Worm (Caenorhabditis elegans) whole organism, mixed stage, embryonic: ENCODE results near the gene dod-20.

Experiments
- ceh-43 ChIP-seq: fragments of 200-800 bp; sonication (Bioruptor generic); optimal IDR thresholded peaks from 2 replicates; lab custom pipeline; 2018; ENCODE audit warnings: mild to moderate bottlenecking, missing genetic modification characterization, moderate library complexity, missing compliant biosample characterization
- ceh-83 ChIP-seq: fragments of 200-800 bp; sonication (Bioruptor generic); optimal IDR thresholded peaks from 2 replicates; lab custom pipeline; 2018; ENCODE audit warnings: mild to moderate bottlenecking, missing genetic modification characterization, missing compliant biosample characterization
- ham-2 ChIP-seq: fragments of 200-800 bp; sonication (Bioruptor generic); optimal IDR thresholded peaks from 2 replicates; lab custom pipeline; 2018; ENCODE audit warnings: mild to moderate bottlenecking, missing genetic modification characterization, missing compliant biosample characterization
- lsy-2 ChIP-seq: fragments of 150-350 bp; optimal IDR thresholded peaks from 2 replicates; lab custom pipeline; 2014; ENCODE audit warnings: missing biosample characterization, missing genetic modification characterization
- mep-1 ChIP-seq: fragments of 150-350 bp; optimal IDR thresholded peaks from 2 replicates; lab custom pipeline; 2017; ENCODE audit warnings: missing biosample characterization, missing genetic modification reagents, missing genetic modification characterization, inconsistent platforms
- mls-2 ChIP-seq: sonication (generic microtip); optimal IDR thresholded peaks from 2 replicates; lab custom pipeline; 2016; ENCODE audit warnings: mild to moderate bottlenecking, missing genetic modification characterization, moderate library complexity, missing compliant biosample characterization
- nhr-12 ChIP-seq: fragments of 150-350 bp; optimal IDR thresholded peaks from 2 replicates; lab custom pipeline; 2014; ENCODE audit warnings: missing biosample characterization, missing genetic modification characterization
- nhr-28 ChIP-seq: fragments of 150-350 bp; optimal IDR thresholded peaks from 2 replicates; lab custom pipeline; 2014; ENCODE audit warnings: missing biosample characterization, missing genetic modification characterization
- nhr-76 ChIP-seq: sonication (generic microtip); optimal IDR thresholded peaks from 2 replicates; lab custom pipeline; 2017; ENCODE audit warnings: missing biosample characterization, missing genetic modification characterization
- pha-4 ChIP-seq: fragments of 150-350 bp; optimal IDR thresholded peaks from 2 replicates; lab custom pipeline; 2018; ENCODE audit warnings: missing biosample characterization, missing genetic modification reagents, missing genetic modification characterization
- snpc-4 ChIP-seq: fragments of 150-350 bp; optimal IDR thresholded peaks from 2 replicates; lab custom pipeline; 2014; ENCODE audit warnings: missing biosample characterization, missing genetic modification characterization
- sptf-1 ChIP-seq: sonication (generic microtip); optimal IDR thresholded peaks from 2 replicates; lab custom pipeline; 2017; ENCODE audit warnings: mild to moderate bottlenecking, missing genetic modification characterization, moderate library complexity, missing compliant biosample characterization
- unc-39 ChIP-seq: fragments of 150-350 bp; optimal IDR thresholded peaks from 2 replicates; lab custom pipeline; 2014; ENCODE audit warnings: missing biosample characterization, missing genetic modification characterization
- unc-62 ChIP-seq: fragments of 150-350 bp; optimal IDR thresholded peaks from 2 replicates; lab custom pipeline; 2014; ENCODE audit warnings: missing biosample characterization, missing genetic modification reagents, missing genetic modification characterization

- no peak for TF ChIP-seq snpc-4 (tag; lab: Kevin White, UChicago)
- TF ChIP-seq nhr-28 (tag; lab: Kevin White, UChicago) = no peak
- TF ChIP-seq unc-39 (tag; lab: Kevin White, UChicago) = no peak
- no peak for TF ChIP-seq sptf-1 (tag; lab: Kevin White, UChicago)
- TF ChIP-seq ceh-83 (GFP tag; lab: Kevin White, UChicago) = no peak
- no peak for TF ChIP-seq nhr-12 (tag; lab: Kevin White, UChicago)
- no peak for TF ChIP-seq unc-62 (GFP tag; lab: Kevin White, UChicago)
- TF ChIP-seq nhr-76 (tag; lab: Kevin White, UChicago) = no peak
- no peak for TF ChIP-seq pha-4 (tag; lab: Kevin White, UChicago)
- TF ChIP-seq mls-2 (tag; lab: Kevin White, UChicago) = no peak
- TF ChIP-seq ham-2 (GFP tag; lab: Kevin White, UChicago) = no peak
- TF ChIP-seq ceh-43 (GFP tag; lab: Kevin White, UChicago) = no peak
- no peak for TF ChIP-seq lsy-2 (tag; lab: Kevin White, UChicago)
- no peak for TF ChIP-seq mep-1 (tag; lab: Kevin White, UChicago)
These were observed 44.0 kb upstream of the dod-20 start for ce11 chrV:378231-378630.
